Worm (Caenorhabditis elegans) whole organism, L3 larva: ENCODE results near the gene F47B7.4.

Source experiments
- R02D3.7 ChIP-seq: fragments of 150-350 bp; optimal IDR thresholded peaks from 2 replicates; lab custom pipeline; 2014; ENCODE audit warnings: missing biosample characterization, missing genetic modification characterization
- ZK546.5 ChIP-seq: sonication (generic microtip); optimal IDR thresholded peaks from 2 replicates; lab custom pipeline; 2017; ENCODE audit warnings: missing biosample characterization, missing genetic modification characterization
- ama-1 ChIP-seq: fragments of 150-350 bp; optimal IDR thresholded peaks from 2 replicates; lab custom pipeline; 2018
- ceh-28 ChIP-seq: fragments of 150-350 bp; optimal IDR thresholded peaks from 2 replicates; lab custom pipeline; 2014; ENCODE audit warnings: missing biosample characterization, missing genetic modification reagents, missing genetic modification characterization
- ceh-82 ChIP-seq: fragments of 150-350 bp; optimal IDR thresholded peaks from 2 replicates; lab custom pipeline; 2014; ENCODE audit warnings: missing biosample characterization, missing genetic modification characterization
- ceh-9 ChIP-seq: sonication (generic microtip); optimal IDR thresholded peaks from 2 replicates; lab custom pipeline; 2018; ENCODE audit warnings: missing biosample characterization, missing genetic modification characterization
- elt-1 ChIP-seq: fragments of 150-350 bp; optimal IDR thresholded peaks from 2 replicates; lab custom pipeline; 2014; ENCODE audit warnings: missing biosample characterization, missing genetic modification characterization
- elt-2 ChIP-seq: sonication (generic microtip); optimal IDR thresholded peaks from 2 replicates; lab custom pipeline; 2016; ENCODE audit warnings: missing genetic modification reagents, mild to moderate bottlenecking, missing genetic modification characterization, missing compliant biosample characterization
- elt-3 ChIP-seq, 3 experiments: fragments of 150-350 bp in 1 of 3; sonication (generic microtip) in 2 of 3; optimal IDR thresholded peaks; 2 replicates in 2 of 3; 4 replicates in 1 of 3; lab custom pipeline; 2014 to 2017; ENCODE audit warnings: missing biosample characterization in 3 of 3, missing genetic modification characterization in 3 of 3
- eor-1 ChIP-seq, 2 experiments: fragments of 150-350 bp; optimal IDR thresholded peaks; 2 replicates each; lab custom pipeline; 2014 to 2018; ENCODE audit warnings: missing biosample characterization in 2 of 2, missing genetic modification characterization in 2 of 2
- fkh-10 ChIP-seq: sonication (generic microtip); optimal IDR thresholded peaks from 2 replicates; lab custom pipeline; 2017; ENCODE audit warnings: missing biosample characterization, missing genetic modification reagents, missing genetic modification characterization
- fkh-2 ChIP-seq: fragments of 150-350 bp; optimal IDR thresholded peaks from 2 replicates; lab custom pipeline; 2014; ENCODE audit warnings: missing biosample characterization, missing genetic modification reagents, missing genetic modification characterization
- hmg-11 ChIP-seq: sonication (generic microtip); optimal IDR thresholded peaks from 2 replicates; lab custom pipeline; 2016; ENCODE audit warnings: missing genetic modification characterization, missing compliant biosample characterization
- lin-39 ChIP-seq: fragments of 150-350 bp; optimal IDR thresholded peaks from 2 replicates; lab custom pipeline; 2018; ENCODE audit warnings: missing biosample characterization, missing genetic modification reagents, missing genetic modification characterization
- lsy-12 ChIP-seq: sonication (generic microtip); optimal IDR thresholded peaks from 2 replicates; lab custom pipeline; 2016; ENCODE audit warnings: mild to moderate bottlenecking, missing genetic modification characterization, missing compliant biosample characterization
- mdl-1 ChIP-seq: fragments of 150-350 bp; optimal IDR thresholded peaks from 2 replicates; lab custom pipeline; 2014; ENCODE audit warnings: missing biosample characterization, missing genetic modification characterization
- mml-1 ChIP-seq: fragments of 150-350 bp; sonication (generic microtip); optimal IDR thresholded peaks from 3 replicates; lab custom pipeline; 2014; ENCODE audit warnings: missing biosample characterization, missing genetic modification characterization
- nfya-1 ChIP-seq: sonication (generic microtip); optimal IDR thresholded peaks from 2 replicates; lab custom pipeline; 2017; ENCODE audit warnings: missing genetic modification characterization, mild to moderate bottlenecking, missing compliant biosample characterization, antibody characterized with exemption, moderate library complexity; ENCODE audit not compliant: insufficient read depth
- nhr-12 ChIP-seq: fragments of 150-350 bp; optimal IDR thresholded peaks from 2 replicates; lab custom pipeline; 2014; ENCODE audit warnings: missing biosample characterization, missing genetic modification characterization
- nhr-23 ChIP-seq: fragments of 150-350 bp; optimal IDR thresholded peaks from 2 replicates; lab custom pipeline; 2014; ENCODE audit warnings: missing biosample characterization, missing genetic modification reagents, missing genetic modification characterization
- nhr-237 ChIP-seq: fragments of 150-350 bp; optimal IDR thresholded peaks from 2 replicates; lab custom pipeline; 2014; ENCODE audit warnings: missing biosample characterization, missing genetic modification characterization
- nhr-43 ChIP-seq: sonication (generic microtip); optimal IDR thresholded peaks from 2 replicates; lab custom pipeline; 2016; ENCODE audit warnings: mild to moderate bottlenecking, missing genetic modification characterization, missing compliant biosample characterization; ENCODE audit not compliant: poor library complexity, severe bottlenecking
- nhr-67 ChIP-seq: fragments of 150-350 bp; optimal IDR thresholded peaks from 2 replicates; lab custom pipeline; 2014; ENCODE audit warnings: missing biosample characterization, missing genetic modification characterization
- nhr-76 ChIP-seq: fragments of 150-350 bp; sonication (generic microtip); optimal IDR thresholded peaks from 5 replicates; lab custom pipeline; 2014; ENCODE audit warnings: missing biosample characterization, missing genetic modification characterization
- nhr-77 ChIP-seq: fragments of 150-350 bp; optimal IDR thresholded peaks from 2 replicates; lab custom pipeline; 2014; ENCODE audit warnings: missing biosample characterization, missing genetic modification characterization
- pha-4 ChIP-seq: fragments of 150-350 bp; optimal IDR thresholded peaks from 2 replicates; lab custom pipeline; 2014; ENCODE audit warnings: missing biosample characterization, missing genetic modification reagents, missing genetic modification characterization
- pqm-1 ChIP-seq: fragments of 150-350 bp; optimal IDR thresholded peaks from 2 replicates; lab custom pipeline; 2017; ENCODE audit warnings: missing biosample characterization, missing genetic modification characterization, inconsistent platforms
- skn-1 ChIP-seq: fragments of 150-350 bp; optimal IDR thresholded peaks from 2 replicates; lab custom pipeline; 2014; ENCODE audit warnings: missing biosample characterization, missing genetic modification characterization
- snpc-4 ChIP-seq: fragments of 150-350 bp; optimal IDR thresholded peaks from 2 replicates; lab custom pipeline; 2014; ENCODE audit warnings: missing biosample characterization, missing genetic modification characterization
- tbx-2 ChIP-seq: sonication (generic microtip); optimal IDR thresholded peaks from 2 replicates; lab custom pipeline; 2016; ENCODE audit warnings: mild to moderate bottlenecking, missing genetic modification characterization, missing compliant biosample characterization
- unc-39 ChIP-seq: sonication (generic microtip); optimal IDR thresholded peaks from 4 replicates; lab custom pipeline; 2017; ENCODE audit warnings: missing biosample characterization, missing genetic modification characterization
- unc-62 ChIP-seq: fragments of 150-350 bp; sonication (generic microtip); optimal IDR thresholded peaks from 4 replicates; lab custom pipeline; 2014; ENCODE audit warnings: missing biosample characterization, missing genetic modification reagents, missing genetic modification characterization
- zag-1 ChIP-seq: fragments of 150-350 bp; optimal IDR thresholded peaks from 2 replicates; lab custom pipeline; 2014; ENCODE audit warnings: missing biosample characterization, missing genetic modification characterization
- ztf-11 ChIP-seq: fragments of 150-350 bp; optimal IDR thresholded peaks from 2 replicates; lab custom pipeline; 2014; ENCODE audit warnings: missing biosample characterization, missing genetic modification characterization
- ztf-4 ChIP-seq: fragments of 150-350 bp; optimal IDR thresholded peaks from 2 replicates; lab custom pipeline; 2014; ENCODE audit warnings: missing biosample characterization, missing genetic modification characterization

F47B7.4 gene

DNA sequence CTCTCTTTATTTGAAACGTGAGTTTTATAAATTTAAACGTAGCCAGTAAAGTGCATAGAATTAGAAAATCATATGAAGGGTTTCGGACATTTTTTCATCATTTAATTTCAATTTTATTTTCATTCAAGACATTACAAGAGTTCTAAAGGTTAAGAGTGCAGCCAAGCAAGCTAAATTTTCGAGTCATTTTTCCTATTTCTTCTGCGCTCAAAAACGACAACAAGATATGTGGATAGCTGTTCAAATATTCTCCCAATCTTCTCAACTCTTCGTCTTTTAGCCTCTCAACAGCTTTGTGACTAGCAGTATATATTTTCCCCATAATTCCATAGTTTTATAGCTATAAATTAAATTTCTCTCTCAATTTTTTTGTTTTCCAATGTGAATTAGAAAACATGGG is 17.2 kb upstream of the F47B7.4 start:
- TF ChIP-seq nfya-1 (no peak), nhr-237 (tag; lab: Kevin White, UChicago) (no peak), R02D3.7 (no peak), nhr-23 (tag; lab: Kevin White, UChicago) (no peak)
- TF ChIP-seq, all 47 proteins: peak for 0

DNA sequence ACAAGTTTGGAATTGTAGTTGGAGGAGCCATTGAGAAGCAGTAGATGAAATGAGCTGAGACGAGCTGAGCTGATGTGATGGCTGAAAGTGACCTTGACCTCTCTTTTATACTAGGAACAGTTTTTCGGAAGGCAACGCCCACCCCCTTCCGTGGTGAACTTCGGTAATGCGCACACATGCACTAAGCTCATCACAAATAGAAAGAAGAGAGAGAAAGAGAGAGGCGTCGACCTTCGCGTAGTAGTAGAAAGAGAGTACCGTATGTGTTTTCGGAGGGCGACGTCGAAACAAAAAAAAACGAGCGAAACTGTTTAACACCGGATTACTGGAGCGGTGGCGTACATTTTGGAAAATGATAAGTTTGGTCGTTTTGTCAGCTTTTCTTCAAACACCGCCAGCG is 14.6 kb upstream of the F47B7.4 start, which contains the start of gene marg-1:
TSS of gene marg-1 (minus strand) at position 101 of the 400 bp plus-strand sequence.
- TF ChIP-seq pha-4 (tag; lab: Kevin White, UChicago) (peak; percentile 11), mml-1 (tag; lab: Kevin White, UChicago) (no peak), fkh-10 (GFP tag; lab: Kevin White, UChicago) (no peak)
- TF ChIP-seq, all 47 proteins: peak for 1

DNA sequence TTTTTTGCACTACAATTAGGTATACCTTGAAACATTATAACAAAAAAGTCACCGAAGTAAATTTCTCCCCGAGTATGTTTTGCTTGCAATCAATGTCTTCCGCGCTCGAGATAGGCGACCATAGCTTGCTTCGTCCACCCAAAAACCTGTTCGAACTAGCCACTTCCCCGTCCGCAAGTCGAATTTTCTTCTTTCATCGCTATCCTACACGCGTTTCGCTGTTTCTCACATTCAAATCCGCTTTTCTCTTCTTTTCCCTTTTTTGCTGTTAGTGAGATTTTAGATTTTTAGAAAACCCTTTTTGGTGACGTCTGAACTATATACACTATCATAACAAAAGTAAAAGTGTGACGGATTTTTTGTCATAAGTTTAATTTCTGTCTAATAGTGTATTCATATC is 6.8 kb upstream of the F47B7.4 start:
- no peak for TF ChIP-seq lin-39 (tag; lab: Kevin White, UChicago)
- no peak for TF ChIP-seq skn-1
- TF ChIP-seq nhr-23 (tag; lab: Kevin White, UChicago), result peak; percentile 42
- no peak for TF ChIP-seq nhr-12 (tag; lab: Kevin White, UChicago)
- TF ChIP-seq, all 47 proteins: peak for 1

DNA sequence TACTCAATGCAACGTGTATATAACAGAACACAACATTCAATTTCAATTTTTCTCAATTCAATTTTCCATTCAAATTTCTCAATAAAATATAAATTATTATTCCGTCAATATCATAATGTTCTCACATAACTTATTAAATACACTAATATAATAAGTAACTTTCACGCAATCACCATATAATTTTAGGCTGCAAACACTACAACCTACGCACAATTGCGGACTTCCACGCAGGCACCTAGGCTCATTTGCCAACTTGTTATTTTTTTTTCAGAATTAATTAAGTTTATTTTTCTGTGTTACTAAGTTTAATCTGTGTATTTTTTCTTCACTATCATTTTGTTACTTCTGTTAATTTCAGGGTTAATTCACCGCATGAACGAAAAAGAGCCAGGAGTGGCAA is 6.0 kb upstream of the F47B7.4 start, which contains the start of gene F47B7.2:
TSS of gene F47B7.2 (plus strand) at position 358 of the 400 bp plus-strand sequence.
- TF ChIP-seq ceh-82 (tag; lab: Kevin White, UChicago), result no peak
- TF ChIP-seq snpc-4, result no peak
- no peak for TF ChIP-seq fkh-2 (tag; lab: Kevin White, UChicago)
- peak; percentile 53 for TF ChIP-seq pha-4 (tag; lab: Kevin White, UChicago)
- no peak for TF ChIP-seq ceh-9 (tag; lab: Kevin White, UChicago)
- no peak for TF ChIP-seq pqm-1
- TF ChIP-seq ZK546.5 (tag; lab: Kevin White, UChicago), result no peak
- no peak for TF ChIP-seq lsy-12 (tag; lab: Kevin White, UChicago)
- TF ChIP-seq ztf-4, result no peak
- no peak for TF ChIP-seq mdl-1
- no peak for TF ChIP-seq ceh-28
- peak; percentile 6 for TF ChIP-seq nhr-23 (tag; lab: Kevin White, UChicago)
- TF ChIP-seq nhr-12 (tag; lab: Kevin White, UChicago), result no peak
- TF ChIP-seq lin-39 (tag; lab: Kevin White, UChicago), result no peak
- no peak for TF ChIP-seq ztf-11 (tag; lab: Kevin White, UChicago)
- TF ChIP-seq nhr-43 (tag; lab: Kevin White, UChicago), result no peak
- TF ChIP-seq unc-39 (tag; lab: Kevin White, UChicago), result no peak
- no peak for TF ChIP-seq nhr-77 (tag; lab: Kevin White, UChicago)
- peak; percentile 24 for TF ChIP-seq elt-2 (tag; lab: Kevin White, UChicago)
- no peak for TF ChIP-seq nfya-1
- no peak for TF ChIP-seq ama-1 (lab: Kevin White, UChicago)
- no peak for TF ChIP-seq nhr-76 (tag; lab: Kevin White, UChicago)
- no peak for TF ChIP-seq zag-1 (tag; lab: Kevin White, UChicago)
- TF ChIP-seq elt-3 (tag; optimal IDR thresholded peaks at IDR 0.05; lab: Kevin White, UChicago), result no peak
- no peak for TF ChIP-seq eor-1 (tag; optimal IDR thresholded peaks at IDR 0.05; lab: Kevin White, UChicago)

DNA sequence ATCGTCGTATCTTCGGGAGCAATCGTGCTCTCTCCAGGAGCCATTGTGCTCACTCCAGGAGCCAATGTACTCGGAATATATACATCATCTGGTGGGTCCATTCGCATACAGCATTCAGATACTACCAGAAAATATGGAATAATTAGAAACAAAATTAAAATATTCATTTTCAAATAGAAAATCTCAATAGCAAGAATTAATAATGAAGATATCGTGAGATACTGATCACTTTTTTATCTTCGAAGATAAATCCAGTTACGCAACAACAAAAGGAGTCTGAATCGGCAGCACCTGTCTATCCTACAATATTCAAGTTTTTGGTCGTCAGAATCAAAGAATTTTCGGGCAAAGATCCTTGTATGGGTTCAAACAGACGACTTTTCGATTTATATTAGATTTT is 2.3 kb upstream of the F47B7.4 start, which contains the start of gene F47B7.5:
TSS of gene F47B7.5 (minus strand) at position 101 of the 400 bp plus-strand sequence.
- TF ChIP-seq ama-1 (lab: Kevin White, UChicago) (no peak), ztf-4 (no peak), tbx-2 (tag; lab: Kevin White, UChicago) (no peak), snpc-4 (no peak), nhr-43 (tag; lab: Kevin White, UChicago) (no peak), nhr-67 (tag; lab: Kevin White, UChicago) (no peak), hmg-11 (tag; lab: Kevin White, UChicago) (no peak), unc-62 (GFP tag; lab: Kevin White, UChicago) (no peak), nfya-1 (no peak), elt-2 (tag; lab: Kevin White, UChicago) (no peak), ceh-9 (tag; lab: Kevin White, UChicago) (no peak), elt-1 (no peak), ceh-28 (no peak)
